Worm (Caenorhabditis elegans): Measurements from ENCODE around the gene nhr-38.

ce11 chrIV:9714264-9714663 lies 4.3 kb downstream of the nhr-38 start:
- no peak for TF ChIP-seq lin-13 (tag; optimal IDR thresholded peaks at IDR 0.05)
- no peak for TF ChIP-seq mep-1 (tag; optimal IDR thresholded peaks at IDR 0.05)
- no peak for TF ChIP-seq tbx-8 (GFP tag; optimal IDR thresholded peaks at IDR 0.05)
- no peak for TF ChIP-seq unc-62 (GFP tag; optimal IDR thresholded peaks at IDR 0.05)
- TF ChIP-seq ztf-11 (tag; optimal IDR thresholded peaks at IDR 0.05): no peak

All from whole organism, mixed stage, embryonic.